Fruit fly (Drosophila melanogaster) whole organism, wandering third instar larva: Measurements from ENCODE around the gene Ts.

ENCODE experiments used
- Abd-B ChIP-seq: fragments of >200 bp; optimal IDR thresholded peaks from 2 replicates; lab custom pipeline; 2017; ENCODE audit warnings: missing biosample characterization, missing genetic modification characterization
- CG32264 ChIP-seq: fragments of 200-800 bp; sonication (Bioruptor generic); optimal IDR thresholded peaks from 2 replicates; lab custom pipeline; 2016; ENCODE audit warnings: missing biosample characterization, missing genetic modification characterization
- CG9705 ChIP-seq: fragments of 200-800 bp; sonication (Bioruptor generic); optimal IDR thresholded peaks from 2 replicates; lab custom pipeline; 2018; ENCODE audit warnings: missing biosample characterization, mild to moderate bottlenecking, missing genetic modification characterization
- CrebA ChIP-seq: fragments of 200-800 bp; sonication (Bioruptor generic); optimal IDR thresholded peaks from 2 replicates; lab custom pipeline; 2016; ENCODE audit warnings: missing biosample characterization, mild to moderate bottlenecking, missing genetic modification characterization, borderline replicate concordance
- Dfd ChIP-seq: fragments of >200 bp; optimal IDR thresholded peaks from 2 replicates; lab custom pipeline; 2017; ENCODE audit warnings: missing biosample characterization, missing genetic modification characterization
- Dif ChIP-seq: fragments of 200-275, 200-300 bp; sonication (Bioruptor generic); optimal IDR thresholded peaks from 2 replicates; lab custom pipeline; 2018; ENCODE audit warnings: missing biosample characterization, missing genetic modification characterization; ENCODE audit not compliant: partially characterized antibody
- GATAd ChIP-seq: sonication (Bioruptor generic); optimal IDR thresholded peaks from 2 replicates; lab custom pipeline; 2016; ENCODE audit warnings: missing biosample characterization, missing genetic modification characterization
- HLH106 ChIP-seq: fragments of 200-800 bp; optimal IDR thresholded peaks from 3 replicates; lab custom pipeline; 2019; ENCODE audit warnings: missing biosample characterization, mild to moderate bottlenecking, missing genetic modification characterization, moderate library complexity
- Hnf4 ChIP-seq: fragments of 200-800 bp; sonication (Bioruptor generic); optimal IDR thresholded peaks from 2 replicates; lab custom pipeline; 2016; ENCODE audit warnings: missing biosample characterization, mild to moderate bottlenecking, missing genetic modification characterization
- Hr78 ChIP-seq: fragments of >200 bp; optimal IDR thresholded peaks from 2 replicates; lab custom pipeline; 2017; ENCODE audit warnings: missing biosample characterization, missing genetic modification characterization
- Jra ChIP-seq: sonication (Bioruptor generic); optimal IDR thresholded peaks from 2 replicates; lab custom pipeline; 2016; ENCODE audit warnings: missing biosample characterization, missing genetic modification characterization
- Mio ChIP-seq: sonication (Bioruptor generic); optimal IDR thresholded peaks from 2 replicates; lab custom pipeline; 2016; ENCODE audit warnings: missing biosample characterization, missing genetic modification characterization
- Myc ChIP-seq: fragments of >200 bp; optimal IDR thresholded peaks from 2 replicates; lab custom pipeline; 2017
- OdsH ChIP-seq: fragments of 200-800 bp; sonication (Bioruptor generic); optimal IDR thresholded peaks from 2 replicates; lab custom pipeline; 2016; ENCODE audit warnings: missing biosample characterization, mild to moderate bottlenecking, missing genetic modification characterization
- Rel ChIP-seq, 2 experiments: fragments of 200-800 bp; sonication (Bioruptor generic) in 1 of 2; optimal IDR thresholded peaks; 2 replicates in 1 of 2; 3 replicates in 1 of 2; lab custom pipeline; 2016 to 2019; ENCODE audit warnings: mild to moderate bottlenecking in 2 of 2, missing biosample characterization in 2 of 2, missing genetic modification characterization in 2 of 2, moderate library complexity in 1 of 2
- Sp1 ChIP-seq: fragments of 200-800 bp; sonication (Bioruptor generic); optimal IDR thresholded peaks from 3 replicates; lab custom pipeline; 2019; ENCODE audit warnings: missing biosample characterization, mild to moderate bottlenecking, missing genetic modification characterization, moderate library complexity
- Vsx2 ChIP-seq: fragments of 200-300, 225-300 bp; sonication (Bioruptor generic); optimal IDR thresholded peaks from 2 replicates; lab custom pipeline; 2018; ENCODE audit warnings: missing biosample characterization, missing genetic modification characterization; ENCODE audit not compliant: partially characterized antibody
- br ChIP-seq: fragments of 200-800 bp; sonication (Bioruptor generic); optimal IDR thresholded peaks from 2 replicates; lab custom pipeline; 2016; ENCODE audit warnings: missing biosample characterization, missing genetic modification characterization
- brk ChIP-seq: fragments of 200-800 bp; sonication (Bioruptor generic); optimal IDR thresholded peaks from 2 replicates; lab custom pipeline; 2016; ENCODE audit warnings: missing biosample characterization, mild to moderate bottlenecking, missing genetic modification characterization
- dmrt93B ChIP-seq: fragments of 200-800 bp; sonication (Bioruptor generic); optimal IDR thresholded peaks from 2 replicates; lab custom pipeline; 2018; ENCODE audit warnings: missing biosample characterization, mild to moderate bottlenecking, missing genetic modification characterization
- dsf ChIP-seq: sonication (Bioruptor generic); optimal IDR thresholded peaks from 2 replicates; lab custom pipeline; 2016; ENCODE audit warnings: missing biosample characterization, missing genetic modification characterization, borderline replicate concordance
- ey ChIP-seq: fragments of 200-800 bp; sonication (Bioruptor generic); optimal IDR thresholded peaks from 2 replicates; lab custom pipeline; 2016; ENCODE audit warnings: missing biosample characterization, missing genetic modification characterization
- foxo ChIP-seq, 2 experiments: fragments of 200-800 bp; sonication (Bioruptor generic); optimal IDR thresholded peaks; 2 replicates in 1 of 2; 3 replicates in 1 of 2; lab custom pipeline; 2016 to 2017; ENCODE audit warnings: missing biosample characterization in 2 of 2, missing genetic modification characterization in 2 of 2
- fru ChIP-seq: fragments of 200-800 bp; sonication (Bioruptor generic); optimal IDR thresholded peaks from 3 replicates; lab custom pipeline; 2016; ENCODE audit warnings: missing biosample characterization, mild to moderate bottlenecking, missing genetic modification characterization
- h ChIP-seq: fragments of 200-800 bp; sonication (Bioruptor generic); optimal IDR thresholded peaks from 3 replicates; lab custom pipeline; 2016; ENCODE audit warnings: missing biosample characterization, mild to moderate bottlenecking, missing genetic modification characterization
- jim ChIP-seq: fragments of 175-275, 200-325 bp; sonication (Bioruptor generic); optimal IDR thresholded peaks from 2 replicates; lab custom pipeline; 2016; ENCODE audit warnings: missing biosample characterization, mild to moderate bottlenecking, missing genetic modification characterization
- lola ChIP-seq: fragments of >200 bp; optimal IDR thresholded peaks from 2 replicates; lab custom pipeline; 2017; ENCODE audit warnings: missing biosample characterization, missing genetic modification characterization
- pan ChIP-seq: fragments of >200 bp; optimal IDR thresholded peaks from 2 replicates; lab custom pipeline; 2017
- psq ChIP-seq: fragments of 200-800 bp; sonication (Bioruptor generic); optimal IDR thresholded peaks from 3 replicates; lab custom pipeline; 2017; ENCODE audit warnings: missing biosample characterization, mild to moderate bottlenecking, missing genetic modification characterization, moderate library complexity
- rgr ChIP-seq: fragments of 200-800 bp; sonication (Bioruptor generic); optimal IDR thresholded peaks from 3 replicates; lab custom pipeline; 2016; ENCODE audit warnings: missing biosample characterization, mild to moderate bottlenecking, missing genetic modification characterization
- sage ChIP-seq: fragments of 200-800 bp; sonication (Bioruptor generic); optimal IDR thresholded peaks from 2 replicates; lab custom pipeline; 2016; ENCODE audit warnings: missing biosample characterization, mild to moderate bottlenecking, missing genetic modification characterization
- sv ChIP-seq: fragments of 200-800 bp; sonication (Bioruptor generic); optimal IDR thresholded peaks from 3 replicates; lab custom pipeline; 2016; ENCODE audit warnings: missing biosample characterization, missing genetic modification characterization
- tai ChIP-seq: sonication (Bioruptor generic); optimal IDR thresholded peaks from 2 replicates; lab custom pipeline; 2016; ENCODE audit warnings: missing biosample characterization, missing genetic modification characterization
- usp ChIP-seq: fragments of >200 bp; optimal IDR thresholded peaks from 2 replicates; lab custom pipeline; 2017; ENCODE audit warnings: missing biosample characterization, missing genetic modification characterization
- woc ChIP-seq: sonication (Bioruptor generic); optimal IDR thresholded peaks from 2 replicates; lab custom pipeline; 2016; ENCODE audit warnings: missing biosample characterization, mild to moderate bottlenecking, missing genetic modification characterization

Ts gene

DNA sequence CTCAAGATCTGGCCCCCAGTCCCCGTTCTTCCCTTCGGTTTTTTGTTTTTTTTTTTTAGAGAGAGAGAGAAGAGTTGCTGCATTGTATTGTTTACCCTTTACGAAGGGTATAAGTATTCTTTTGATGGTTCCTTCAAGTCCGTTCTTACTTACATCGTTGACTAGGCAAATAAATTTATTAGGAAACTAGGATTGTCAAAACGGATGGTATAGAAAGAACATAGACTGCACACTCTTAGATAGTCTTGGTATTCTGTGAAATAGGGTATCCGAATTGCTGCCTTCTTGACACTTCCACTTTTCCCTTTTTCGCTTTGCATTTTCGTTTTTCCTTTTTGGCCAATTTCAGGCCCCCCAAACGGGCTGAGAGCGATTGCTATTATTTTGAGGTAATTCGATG lies 42.0 kb upstream of the Ts start:
- peak; percentile 61 for TF ChIP-seq woc (GFP tag; lab: Kevin White, UChicago)
- TF ChIP-seq CG9705 (GFP tag; lab: Kevin White, UChicago) = no peak
- no peak for TF ChIP-seq brk (GFP tag; lab: Kevin White, UChicago)
- TF ChIP-seq dmrt93B (GFP tag; lab: Kevin White, UChicago) = peak; percentile 38
- peak; percentile 69 for TF ChIP-seq HLH106 (tag; lab: Kevin White, UChicago)
- TF ChIP-seq h = peak; percentile 74
- TF ChIP-seq dsf = no peak
- peak; percentile 71 for TF ChIP-seq rgr (GFP tag; lab: Kevin White, UChicago)
- peak; percentile 78 for TF ChIP-seq br (GFP tag; lab: Kevin White, UChicago)
- TF ChIP-seq Sp1 = peak; percentile 68
- no peak for TF ChIP-seq lola (GFP tag; lab: Kevin White, UChicago)
- TF ChIP-seq Rel (GFP tag; optimal IDR thresholded peaks at IDR 0.05; lab: Kevin White, UChicago) = no peak
- TF ChIP-seq Rel (tag; optimal IDR thresholded peaks at IDR 0.05; lab: Kevin White, UChicago) = no peak
- no peak for TF ChIP-seq Mio
- no peak for TF ChIP-seq CrebA (GFP tag; lab: Kevin White, UChicago)
- TF ChIP-seq jim = peak; percentile 42
- peak; percentile 46 for TF ChIP-seq CG32264
- TF ChIP-seq ey (GFP tag; lab: Kevin White, UChicago) = peak; percentile 66
- TF ChIP-seq psq = peak; percentile 68
- no peak for TF ChIP-seq Dfd (GFP tag; lab: Kevin White, UChicago)
- peak in 1 of 2 experiments; percentile 67 for TF ChIP-seq foxo (GFP tag; optimal IDR thresholded peaks at IDR 0.05; lab: Kevin White, UChicago)
- TF ChIP-seq Hnf4 = no peak
- TF ChIP-seq fru = peak; percentile 80
- no peak for TF ChIP-seq Jra (GFP tag; lab: Kevin White, UChicago)
- TF ChIP-seq OdsH (GFP tag; lab: Kevin White, UChicago) = peak; percentile 69
- TF ChIP-seq tai (GFP tag; lab: Kevin White, UChicago) = no peak
- TF ChIP-seq usp = no peak
- no peak for TF ChIP-seq Vsx2 (GFP tag; lab: Kevin White, UChicago)

DNA sequence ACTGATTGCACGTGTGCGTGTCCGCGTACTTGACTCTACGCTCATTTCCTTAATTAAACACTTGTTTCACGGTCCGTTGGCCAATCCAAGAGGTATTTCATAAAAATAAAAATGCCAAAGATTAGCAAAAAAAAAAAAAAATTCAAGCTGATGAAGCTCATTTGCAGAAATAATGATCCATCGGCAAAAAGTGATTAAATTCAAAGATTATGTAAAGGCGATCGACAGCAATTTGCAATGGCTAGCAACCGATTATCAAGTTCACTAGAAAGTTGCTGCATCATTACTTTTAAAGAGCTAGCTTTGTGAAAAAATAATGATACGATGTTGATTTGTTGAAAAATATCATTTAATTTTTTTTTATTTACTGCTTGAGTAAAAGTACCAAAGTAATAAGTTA lies 40.0 kb upstream of the Ts start:
- TF ChIP-seq Rel (GFP tag; optimal IDR thresholded peaks at IDR 0.05; lab: Kevin White, UChicago) (no peak), Rel (tag; optimal IDR thresholded peaks at IDR 0.05; lab: Kevin White, UChicago) (no peak), Hr78 (GFP tag; lab: Kevin White, UChicago) (no peak), HLH106 (tag; lab: Kevin White, UChicago) (no peak), GATAd (GFP tag; lab: Kevin White, UChicago) (no peak), sage (GFP tag; lab: Kevin White, UChicago) (no peak), psq (no peak), Dfd (GFP tag; lab: Kevin White, UChicago) (no peak), jim (no peak), CG9705 (GFP tag; lab: Kevin White, UChicago) (no peak), CrebA (GFP tag; lab: Kevin White, UChicago) (no peak), Vsx2 (GFP tag; lab: Kevin White, UChicago) (no peak), Dif (GFP tag; lab: Kevin White, UChicago) (no peak), dmrt93B (GFP tag; lab: Kevin White, UChicago) (no peak), woc (GFP tag; lab: Kevin White, UChicago) (no peak), rgr (GFP tag; lab: Kevin White, UChicago) (no peak), Sp1 (no peak), lola (GFP tag; lab: Kevin White, UChicago) (no peak), usp (no peak), br (GFP tag; lab: Kevin White, UChicago) (no peak)

DNA sequence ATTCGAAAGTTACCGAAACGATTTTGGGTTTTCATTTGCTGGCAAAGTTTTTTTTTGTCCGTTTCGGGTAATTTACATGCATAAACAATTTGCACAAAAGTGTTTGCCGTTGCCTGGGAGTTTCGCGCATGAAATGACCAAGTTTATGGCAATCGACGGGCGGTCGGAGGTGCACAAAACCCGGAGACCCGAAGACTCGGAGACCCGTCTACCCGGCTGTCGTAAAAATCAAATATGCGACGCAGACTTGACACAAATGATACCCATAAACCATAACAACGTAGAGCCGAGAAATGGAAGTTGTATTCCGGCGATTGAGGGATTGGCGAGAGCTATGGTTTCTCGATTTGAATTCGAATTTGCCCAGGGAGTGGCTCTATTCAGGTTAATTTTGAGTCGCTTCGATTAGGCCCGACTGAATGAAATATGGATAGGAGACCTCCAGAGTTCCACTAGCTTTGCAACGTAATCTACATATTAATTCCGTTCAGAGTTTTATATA lies 37.5 kb upstream of the Ts start:
- TF ChIP-seq dmrt93B (GFP tag; lab: Kevin White, UChicago) (no peak), CrebA (GFP tag; lab: Kevin White, UChicago) (no peak), Vsx2 (GFP tag; lab: Kevin White, UChicago) (no peak), GATAd (GFP tag; lab: Kevin White, UChicago) (no peak), sv (GFP tag; lab: Kevin White, UChicago) (no peak), rgr (GFP tag; lab: Kevin White, UChicago) (no peak), jim (no peak), Hnf4 (no peak), Dif (GFP tag; lab: Kevin White, UChicago) (no peak), fru (no peak), Jra (GFP tag; lab: Kevin White, UChicago) (no peak), Abd-B (GFP tag; lab: Kevin White, UChicago) (no peak), Myc (lab: Kevin White, UChicago) (no peak), h (no peak), br (GFP tag; lab: Kevin White, UChicago) (no peak), ey (GFP tag; lab: Kevin White, UChicago) (no peak), woc (GFP tag; lab: Kevin White, UChicago) (no peak), pan (lab: Kevin White, UChicago) (no peak), Hr78 (GFP tag; lab: Kevin White, UChicago) (no peak), OdsH (GFP tag; lab: Kevin White, UChicago) (no peak)
